Worm (Caenorhabditis elegans) whole organism, late embryonic: Measurements from ENCODE around the gene dpf-2.
A peak's percentile ranks its signal among the peaks of the same experiment; 100 is the strongest.

Experiments used
- C08G9.2 ChIP-seq: sonication (generic microtip); optimal IDR thresholded peaks from 2 replicates; lab custom pipeline; 2016; ENCODE audit warnings: mild to moderate bottlenecking, missing genetic modification characterization, moderate library complexity, missing compliant biosample characterization
- C38D4.7 ChIP-seq: fragments of 200-800 bp; sonication (Bioruptor generic); optimal IDR thresholded peaks from 2 replicates; lab custom pipeline; 2018; ENCODE audit warnings: mild to moderate bottlenecking, missing genetic modification characterization, moderate library complexity, missing compliant biosample characterization
- F13H6.1 ChIP-seq: sonication (generic microtip); optimal IDR thresholded peaks from 2 replicates; lab custom pipeline; 2016; ENCODE audit warnings: missing genetic modification characterization, missing compliant biosample characterization
- K02D7.2 ChIP-seq: sonication (generic microtip); optimal IDR thresholded peaks from 2 replicates; lab custom pipeline; 2017; ENCODE audit warnings: mild to moderate bottlenecking, missing genetic modification characterization, missing compliant biosample characterization
- K09A11.1 ChIP-seq: sonication (generic microtip); optimal IDR thresholded peaks from 2 replicates; lab custom pipeline; 2017; ENCODE audit warnings: antibody characterized with exemption, mild to moderate bottlenecking, missing genetic modification characterization, missing compliant biosample characterization; ENCODE audit not compliant: insufficient read depth
- T23F11.4 ChIP-seq: fragments of 200-800 bp; sonication (Bioruptor generic); optimal IDR thresholded peaks from 2 replicates; lab custom pipeline; 2018; ENCODE audit warnings: mild to moderate bottlenecking, missing genetic modification characterization, missing compliant biosample characterization
- Y22D7AL.16 ChIP-seq: sonication (generic microtip); optimal IDR thresholded peaks from 2 replicates; lab custom pipeline; 2016; ENCODE audit warnings: missing genetic modification characterization, missing compliant biosample characterization
- ahr-1 ChIP-seq: sonication (generic microtip); optimal IDR thresholded peaks from 2 replicates; lab custom pipeline; 2016; ENCODE audit warnings: missing genetic modification characterization, missing compliant biosample characterization
- ama-1 ChIP-seq: fragments of 150-350 bp; optimal IDR thresholded peaks from 2 replicates; lab custom pipeline; 2014
- ceh-14 ChIP-seq: sonication (generic microtip); optimal IDR thresholded peaks from 2 replicates; lab custom pipeline; 2016; ENCODE audit warnings: missing genotype, missing genetic modification characterization, missing compliant biosample characterization
- ceh-18 ChIP-seq: sonication (generic microtip); optimal IDR thresholded peaks from 2 replicates; lab custom pipeline; 2016; ENCODE audit warnings: missing genetic modification characterization, missing compliant biosample characterization
- ceh-19 ChIP-seq: fragments of 200-800 bp; sonication (Bioruptor generic); optimal IDR thresholded peaks from 2 replicates; lab custom pipeline; 2018; ENCODE audit warnings: mild to moderate bottlenecking, missing genetic modification characterization, missing compliant biosample characterization
- ceh-2 ChIP-seq: sonication (generic microtip); optimal IDR thresholded peaks from 2 replicates; lab custom pipeline; 2016; ENCODE audit warnings: missing genotype, missing genetic modification characterization, missing compliant biosample characterization
- ceh-22 ChIP-seq: sonication (generic microtip); optimal IDR thresholded peaks from 2 replicates; lab custom pipeline; 2017; ENCODE audit warnings: missing biosample characterization, missing genetic modification characterization
- ceh-24 ChIP-seq: sonication (generic microtip); optimal IDR thresholded peaks from 2 replicates; lab custom pipeline; 2016; ENCODE audit warnings: mild to moderate bottlenecking, missing genetic modification characterization, missing compliant biosample characterization
- ceh-30 ChIP-seq: fragments of 150-350 bp; optimal IDR thresholded peaks from 2 replicates; lab custom pipeline; 2014; ENCODE audit warnings: missing biosample characterization, missing genetic modification characterization
- ceh-34 ChIP-seq: sonication (generic microtip); optimal IDR thresholded peaks from 2 replicates; lab custom pipeline; 2016; ENCODE audit warnings: mild to moderate bottlenecking, missing genetic modification characterization, missing compliant biosample characterization
- ceh-45 ChIP-seq: fragments of 200-800 bp; sonication (Bioruptor generic); IDR thresholded peaks from 2 replicates; pipeline ENCODE4 v1.3.6; 2022; ENCODE audit warnings: missing genetic modification reagents, missing genetic modification characterization, missing compliant biosample characterization
- ceh-48 ChIP-seq: sonication (generic microtip); optimal IDR thresholded peaks from 2 replicates; lab custom pipeline; 2016; ENCODE audit warnings: missing genetic modification characterization, inconsistent platforms, missing compliant biosample characterization
- ceh-6 ChIP-seq: fragments of 200-800 bp; sonication (Bioruptor generic); optimal IDR thresholded peaks from 2 replicates; lab custom pipeline; 2018; ENCODE audit warnings: mild to moderate bottlenecking, missing genetic modification characterization, missing compliant biosample characterization
- che-1 ChIP-seq: sonication (generic microtip); optimal IDR thresholded peaks from 2 replicates; lab custom pipeline; 2016; ENCODE audit warnings: mild to moderate bottlenecking, missing genetic modification characterization, missing compliant biosample characterization
- dmd-4 ChIP-seq: sonication (generic microtip); optimal IDR thresholded peaks from 2 replicates; lab custom pipeline; 2016; ENCODE audit warnings: borderline replicate concordance, missing genetic modification characterization, missing compliant biosample characterization
- dve-1 ChIP-seq: sonication (generic microtip); optimal IDR thresholded peaks from 2 replicates; lab custom pipeline; 2017; ENCODE audit warnings: antibody characterized with exemption, mild to moderate bottlenecking, missing genetic modification characterization, missing compliant biosample characterization
- ets-4 ChIP-seq: sonication (generic microtip); optimal IDR thresholded peaks from 2 replicates; lab custom pipeline; 2016; ENCODE audit warnings: missing genetic modification characterization, missing compliant biosample characterization
- fax-1 ChIP-seq: sonication (generic microtip); optimal IDR thresholded peaks from 2 replicates; lab custom pipeline; 2016; ENCODE audit warnings: missing genotype, missing genetic modification characterization, missing compliant biosample characterization
- fkh-10 ChIP-seq: fragments of 150-350 bp; optimal IDR thresholded peaks from 2 replicates; lab custom pipeline; 2014; ENCODE audit warnings: missing biosample characterization, missing genetic modification reagents, missing genetic modification characterization
- fkh-6 ChIP-seq: sonication (generic microtip); optimal IDR thresholded peaks from 2 replicates; lab custom pipeline; 2016; ENCODE audit warnings: missing genetic modification characterization, missing compliant biosample characterization
- gmeb-2 ChIP-seq: sonication (generic microtip); optimal IDR thresholded peaks from 2 replicates; lab custom pipeline; 2016; ENCODE audit warnings: missing genetic modification characterization, inconsistent platforms, missing compliant biosample characterization
- hlh-15 ChIP-seq: sonication (generic microtip); optimal IDR thresholded peaks from 2 replicates; lab custom pipeline; 2016; ENCODE audit warnings: missing genetic modification characterization, missing compliant biosample characterization
- hlh-30 ChIP-seq: sonication (generic microtip); optimal IDR thresholded peaks from 2 replicates; lab custom pipeline; 2017; ENCODE audit warnings: antibody characterized with exemption, missing genetic modification characterization, missing compliant biosample characterization; ENCODE audit not compliant: insufficient read depth
- hlh-6 ChIP-seq: sonication (generic microtip); optimal IDR thresholded peaks from 2 replicates; lab custom pipeline; 2016; ENCODE audit warnings: missing genotype, missing genetic modification characterization, missing compliant biosample characterization
- hlh-8 ChIP-seq: sonication (generic microtip); optimal IDR thresholded peaks from 2 replicates; lab custom pipeline; 2016; ENCODE audit warnings: missing genotype, missing genetic modification characterization, missing compliant biosample characterization
- lim-6 ChIP-seq: sonication (generic microtip); optimal IDR thresholded peaks from 2 replicates; lab custom pipeline; 2016; ENCODE audit warnings: missing genetic modification characterization, missing compliant biosample characterization
- lin-11 ChIP-seq: fragments of 200-800 bp; sonication (Bioruptor generic); optimal IDR thresholded peaks from 2 replicates; lab custom pipeline; 2018; ENCODE audit warnings: mild to moderate bottlenecking, missing genetic modification characterization, missing compliant biosample characterization
- madf-2 ChIP-seq: sonication (generic microtip); optimal IDR thresholded peaks from 2 replicates; lab custom pipeline; 2017; ENCODE audit warnings: missing genetic modification characterization, missing compliant biosample characterization
- nfya-1 ChIP-seq: sonication (generic microtip); optimal IDR thresholded peaks from 2 replicates; lab custom pipeline; 2017; ENCODE audit warnings: missing genetic modification characterization, mild to moderate bottlenecking, missing compliant biosample characterization, antibody characterized with exemption, moderate library complexity
- nhr-11 ChIP-seq: fragments of 150-350 bp; optimal IDR thresholded peaks from 2 replicates; lab custom pipeline; 2014; ENCODE audit warnings: missing biosample characterization, missing genetic modification characterization
- nhr-232 ChIP-seq: sonication (generic microtip); optimal IDR thresholded peaks from 2 replicates; lab custom pipeline; 2016; ENCODE audit warnings: missing genetic modification characterization, missing compliant biosample characterization
- odd-2 ChIP-seq: sonication (generic microtip); optimal IDR thresholded peaks from 2 replicates; lab custom pipeline; 2017; ENCODE audit warnings: antibody characterized with exemption, mild to moderate bottlenecking, missing genetic modification characterization, missing compliant biosample characterization
- pat-9 ChIP-seq: fragments of 200-800 bp; sonication (Bioruptor generic); optimal IDR thresholded peaks from 2 replicates; lab custom pipeline; 2018; ENCODE audit warnings: mild to moderate bottlenecking, missing genetic modification characterization, moderate library complexity, missing compliant biosample characterization
- pha-4 ChIP-seq: fragments of 150-350 bp; optimal IDR thresholded peaks from 2 replicates; lab custom pipeline; 2018; ENCODE audit warnings: missing biosample characterization, missing genetic modification reagents, missing genetic modification characterization
- pqm-1 ChIP-seq: sonication (generic microtip); optimal IDR thresholded peaks from 2 replicates; lab custom pipeline; 2016; ENCODE audit warnings: missing genetic modification characterization, missing compliant biosample characterization
- pros-1 ChIP-seq: fragments of 150-350 bp; optimal IDR thresholded peaks from 2 replicates; lab custom pipeline; 2014; ENCODE audit warnings: missing biosample characterization, missing genetic modification reagents, missing genetic modification characterization
- ref-2 ChIP-seq: sonication (generic microtip); optimal IDR thresholded peaks from 2 replicates; lab custom pipeline; 2016; ENCODE audit warnings: missing genetic modification characterization, missing compliant biosample characterization
- rnt-1 ChIP-seq: sonication (generic microtip); optimal IDR thresholded peaks from 2 replicates; lab custom pipeline; 2016; ENCODE audit warnings: missing genetic modification characterization, missing compliant biosample characterization
- sdc-2 ChIP-seq: sonication (generic microtip); optimal IDR thresholded peaks from 2 replicates; lab custom pipeline; 2016; ENCODE audit warnings: missing genotype, missing genetic modification characterization, missing compliant biosample characterization
- syd-9 ChIP-seq: sonication (generic microtip); optimal IDR thresholded peaks from 2 replicates; lab custom pipeline; 2016; ENCODE audit warnings: mild to moderate bottlenecking, missing genetic modification characterization, moderate library complexity, missing compliant biosample characterization
- tbx-2 ChIP-seq: sonication (generic microtip); optimal IDR thresholded peaks from 2 replicates; lab custom pipeline; 2016; ENCODE audit warnings: missing genetic modification characterization, missing compliant biosample characterization
- tbx-7 ChIP-seq: sonication (generic microtip); optimal IDR thresholded peaks from 2 replicates; lab custom pipeline; 2016; ENCODE audit warnings: missing genotype, missing genetic modification characterization, missing compliant biosample characterization
- ttx-3 ChIP-seq: sonication (generic microtip); optimal IDR thresholded peaks from 2 replicates; lab custom pipeline; 2016; ENCODE audit warnings: missing genetic modification reagents, missing genetic modification characterization, missing compliant biosample characterization
- unc-3 ChIP-seq, 2 experiments: fragments of 200-800 bp in 1 of 2; sonication (Bioruptor generic) in 1 of 2; sonication (generic microtip) in 1 of 2; conservative IDR thresholded peaks in 1 of 2; optimal IDR thresholded peaks in 1 of 2; 2 replicates each; pipeline versions ENCODE4 v1.3.6 to Lab custom; 2016 to 2022; ENCODE audit warnings: missing compliant biosample characterization in 2 of 2, missing genetic modification characterization in 2 of 2, missing genetic modification reagents in 1 of 2
- unc-42 ChIP-seq: sonication (generic microtip); optimal IDR thresholded peaks from 2 replicates; lab custom pipeline; 2016; ENCODE audit warnings: missing genotype, missing genetic modification characterization, missing compliant biosample characterization
- unc-86 ChIP-seq: sonication (generic microtip); optimal IDR thresholded peaks from 2 replicates; lab custom pipeline; 2016; ENCODE audit warnings: missing genetic modification characterization, missing compliant biosample characterization

The dpf-2 gene

ce11 chrX:14853712-14854217 lies 22.1 kb downstream of the dpf-2 start, which contains the start of the genes C27C12.1 and C27C12.4:
C27C12.1 (minus strand) TSS chrX:14853762.
C27C12.4 (plus strand) TSS chrX:14854086.
- peak; percentile 88 for TF ChIP-seq tbx-2 (tag; lab: Kevin White, UChicago)
- TF ChIP-seq dve-1 (tag; lab: Kevin White, UChicago) = peak; percentile 43
- no peak for TF ChIP-seq ceh-6 (GFP tag; lab: Kevin White, UChicago)
- TF ChIP-seq ceh-45 (GFP tag; lab: Robert Waterston, UW) = no peak
- TF ChIP-seq C08G9.2 (tag; lab: Kevin White, UChicago) = peak; percentile 75
- TF ChIP-seq pha-4 (tag; lab: Kevin White, UChicago) = no peak
- peak; percentile 59 for TF ChIP-seq hlh-30 (tag; lab: Kevin White, UChicago)
- TF ChIP-seq ceh-24 (tag; lab: Kevin White, UChicago) = no peak
- TF ChIP-seq ceh-48 (tag; lab: Kevin White, UChicago) = no peak
- TF ChIP-seq gmeb-2 (tag; lab: Kevin White, UChicago) = no peak
- no peak for TF ChIP-seq ama-1 (lab: Kevin White, UChicago)
- TF ChIP-seq hlh-15 (tag; lab: Kevin White, UChicago) = no peak
- no peak for TF ChIP-seq fkh-10 (GFP tag; lab: Kevin White, UChicago)
- TF ChIP-seq F13H6.1 = peak; percentile 55
- TF ChIP-seq Y22D7AL.16 (tag; lab: Kevin White, UChicago) = no peak
- no peak for TF ChIP-seq ceh-19 (GFP tag; lab: Kevin White, UChicago)
- TF ChIP-seq ref-2 (tag; lab: Kevin White, UChicago) = peak; percentile 82
- TF ChIP-seq fkh-6 (tag; lab: Kevin White, UChicago) = peak; percentile 63
- peak; percentile 85 for TF ChIP-seq ceh-2 (tag; lab: Kevin White, UChicago)
- peak; percentile 90 for TF ChIP-seq unc-42
- peak; percentile 15 for TF ChIP-seq tbx-7 (tag; lab: Kevin White, UChicago)
- no peak for TF ChIP-seq ceh-22 (tag; lab: Kevin White, UChicago)
- no peak for TF ChIP-seq lin-11 (tag; lab: Kevin White, UChicago)
- TF ChIP-seq ceh-14 = peak; percentile 42
- peak; percentile 64 for TF ChIP-seq pros-1
- TF ChIP-seq rnt-1 (tag; lab: Kevin White, UChicago) = peak; percentile 56
- peak; percentile 30 for TF ChIP-seq syd-9
- peak; percentile 76 for TF ChIP-seq sdc-2
- peak; percentile 39 for TF ChIP-seq ahr-1
- no peak for TF ChIP-seq dmd-4 (tag; lab: Kevin White, UChicago)
- peak; percentile 66 for TF ChIP-seq nfya-1 (tag; lab: Kevin White, UChicago)
- peak; percentile 47 for TF ChIP-seq hlh-6
- no peak for TF ChIP-seq K09A11.1 (tag; lab: Kevin White, UChicago)
- peak; percentile 40 for TF ChIP-seq hlh-8 (tag; lab: Kevin White, UChicago)
- TF ChIP-seq ceh-18 (tag; lab: Kevin White, UChicago) = peak; percentile 50
- TF ChIP-seq T23F11.4 (GFP tag; lab: Kevin White, UChicago) = no peak
- no peak for TF ChIP-seq lim-6 (tag; lab: Kevin White, UChicago)
- no peak for TF ChIP-seq unc-86 (tag; lab: Kevin White, UChicago)
- no peak for TF ChIP-seq madf-2
- no peak for TF ChIP-seq C38D4.7 (GFP tag; lab: Kevin White, UChicago)
- no peak for TF ChIP-seq che-1
- TF ChIP-seq ets-4 (tag; lab: Kevin White, UChicago) = peak; percentile 81
- no peak for TF ChIP-seq pat-9 (tag; lab: Kevin White, UChicago)
- TF ChIP-seq ttx-3 (tag; lab: Kevin White, UChicago) = no peak
- TF ChIP-seq K02D7.2 = no peak
- TF ChIP-seq ceh-30 (tag; lab: Kevin White, UChicago) = peak; percentile 33
- TF ChIP-seq nhr-11 (tag; lab: Kevin White, UChicago) = no peak
- peak; percentile 44 for TF ChIP-seq ceh-34 (tag; lab: Kevin White, UChicago)
- no peak for TF ChIP-seq pqm-1 (tag; lab: Kevin White, UChicago)
- peak; percentile 38 for TF ChIP-seq fax-1 (tag; lab: Kevin White, UChicago)
- TF ChIP-seq unc-3 (GFP tag; conservative IDR thresholded peaks at IDR 0.05; lab: Robert Waterston, UW) = no peak
- TF ChIP-seq unc-3 (tag; optimal IDR thresholded peaks at IDR 0.05; lab: Kevin White, UChicago) = no peak
- TF ChIP-seq odd-2 (tag; lab: Kevin White, UChicago) = no peak
- TF ChIP-seq nhr-232 = no peak
